Worm (Caenorhabditis elegans): ENCODE results near the gene bpl-1.
A peak's percentile ranks its signal among the peaks of the same experiment; 100 is the strongest.

bpl-1 gene

DNA sequence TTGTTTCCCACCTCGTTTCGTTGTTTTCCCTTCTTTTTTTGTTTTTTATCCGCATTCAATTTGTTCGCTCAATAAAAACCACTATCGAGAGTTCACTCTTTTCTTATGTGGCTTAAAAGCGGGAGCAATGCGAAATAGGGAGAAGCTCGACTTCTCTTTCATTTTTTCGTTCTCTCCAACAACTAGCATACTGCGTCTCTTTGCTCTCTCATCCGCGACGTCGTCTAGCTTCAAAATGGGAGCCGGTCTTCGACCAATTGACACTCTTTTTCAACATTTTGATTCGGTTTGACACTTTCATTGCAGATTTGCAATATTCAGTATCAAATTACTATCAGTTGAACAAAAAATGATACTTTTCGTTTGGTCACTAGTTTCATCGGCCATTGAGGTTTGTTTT lies at the start of gene bpl-1:
Gene bpl-1 (plus strand): TSS at position 301 of the 400 bp plus-strand sequence.
- TF ChIP-seq him-1 (tag; optimal IDR thresholded peaks at IDR 0.05) (no peak), W03F9.2 (tag; optimal IDR thresholded peaks at IDR 0.05) (no peak), dao-5 (tag; optimal IDR thresholded peaks at IDR 0.05) (no peak)

DNA sequence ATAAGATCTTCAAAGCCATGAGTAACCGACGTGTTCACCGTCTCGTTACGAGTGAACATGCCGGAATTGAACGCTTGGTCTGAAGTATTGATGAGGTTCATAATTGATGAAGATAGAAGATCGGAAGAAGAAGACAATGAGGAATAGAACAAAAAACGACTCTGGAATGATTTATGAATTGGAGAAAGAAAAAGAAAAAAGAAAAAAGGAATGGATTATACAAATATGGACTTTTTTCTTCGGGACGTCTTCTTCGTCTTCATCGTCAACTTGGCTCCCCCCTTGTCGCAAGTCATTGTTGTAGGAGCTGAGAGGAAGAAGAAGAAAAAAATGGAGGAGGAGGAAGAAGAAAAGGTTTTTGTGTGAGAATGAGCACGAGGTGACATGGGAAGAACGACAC lies 47.0 kb upstream of the bpl-1 start, which contains the start of gene srsy-2:
Gene srsy-2 (minus strand): TSS at position 101 of the 400 bp plus-strand sequence.
- TF ChIP-seq him-1 (tag; optimal IDR thresholded peaks at IDR 0.05) (no peak), W03F9.2 (tag; optimal IDR thresholded peaks at IDR 0.05) (no peak), dao-5 (tag; optimal IDR thresholded peaks at IDR 0.05) (no peak)

DNA sequence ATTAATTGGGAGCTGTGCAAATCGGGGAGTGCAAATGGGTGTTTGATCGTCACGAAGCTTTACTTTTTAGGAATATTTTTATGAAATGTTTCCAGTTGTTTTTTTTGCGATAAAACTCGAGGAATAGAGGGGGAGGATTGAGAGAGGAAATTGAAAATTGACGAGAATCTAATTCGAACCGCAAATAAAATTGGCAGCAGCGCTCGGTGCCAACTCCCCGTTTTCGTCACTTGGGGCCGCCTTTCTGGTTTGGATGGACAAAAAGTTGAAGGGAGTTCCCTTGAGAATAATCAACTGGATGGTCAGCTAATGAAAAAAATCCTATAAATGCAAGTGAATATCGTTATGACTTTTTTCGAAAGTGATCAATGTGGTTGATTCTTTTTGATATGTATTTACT lies 43.9 kb upstream of the bpl-1 start:
- TF ChIP-seq dao-5 (tag; optimal IDR thresholded peaks at IDR 0.05) (no peak), W03F9.2 (tag; optimal IDR thresholded peaks at IDR 0.05) (no peak), him-1 (tag; optimal IDR thresholded peaks at IDR 0.05) (no peak)

DNA sequence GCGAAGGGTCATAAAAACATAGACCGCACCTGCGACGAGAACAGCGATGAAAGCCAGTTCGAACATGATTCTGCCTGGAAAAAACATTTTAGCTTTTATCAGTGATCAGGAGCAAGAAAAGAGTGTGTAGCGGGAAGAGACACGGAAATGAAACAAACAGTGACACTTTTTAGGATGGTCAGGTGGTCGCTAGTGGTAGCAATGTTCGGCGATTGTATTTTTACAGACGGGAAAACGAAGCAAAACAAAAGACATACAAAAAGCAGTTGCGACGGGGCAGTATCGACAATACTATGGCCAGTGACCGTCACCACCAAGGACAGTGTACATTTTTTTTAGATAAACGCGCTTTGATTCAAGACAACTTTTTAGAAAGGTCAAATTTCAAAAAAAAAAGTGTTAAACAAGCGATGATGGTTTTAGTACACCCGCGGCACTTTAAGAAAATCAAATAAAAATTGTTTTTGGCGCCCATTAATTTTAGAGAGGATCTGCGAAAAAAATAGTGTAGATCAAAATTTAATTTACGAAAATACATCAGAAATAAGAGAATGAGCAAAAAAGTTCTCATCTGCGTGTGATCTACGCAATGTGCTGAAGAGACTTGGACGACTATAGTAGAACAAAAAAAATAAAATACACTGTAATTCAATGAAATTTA lies 38.5 kb upstream of the bpl-1 start, which contains the start of gene T24H7.9:
Gene T24H7.9 (minus strand): TSS at position 74 of the 661 bp plus-strand sequence.
- TF ChIP-seq dao-5 (tag; optimal IDR thresholded peaks at IDR 0.05): no peak
- no peak for TF ChIP-seq W03F9.2 (tag; optimal IDR thresholded peaks at IDR 0.05)
- no peak for TF ChIP-seq him-1 (tag; optimal IDR thresholded peaks at IDR 0.05)

DNA sequence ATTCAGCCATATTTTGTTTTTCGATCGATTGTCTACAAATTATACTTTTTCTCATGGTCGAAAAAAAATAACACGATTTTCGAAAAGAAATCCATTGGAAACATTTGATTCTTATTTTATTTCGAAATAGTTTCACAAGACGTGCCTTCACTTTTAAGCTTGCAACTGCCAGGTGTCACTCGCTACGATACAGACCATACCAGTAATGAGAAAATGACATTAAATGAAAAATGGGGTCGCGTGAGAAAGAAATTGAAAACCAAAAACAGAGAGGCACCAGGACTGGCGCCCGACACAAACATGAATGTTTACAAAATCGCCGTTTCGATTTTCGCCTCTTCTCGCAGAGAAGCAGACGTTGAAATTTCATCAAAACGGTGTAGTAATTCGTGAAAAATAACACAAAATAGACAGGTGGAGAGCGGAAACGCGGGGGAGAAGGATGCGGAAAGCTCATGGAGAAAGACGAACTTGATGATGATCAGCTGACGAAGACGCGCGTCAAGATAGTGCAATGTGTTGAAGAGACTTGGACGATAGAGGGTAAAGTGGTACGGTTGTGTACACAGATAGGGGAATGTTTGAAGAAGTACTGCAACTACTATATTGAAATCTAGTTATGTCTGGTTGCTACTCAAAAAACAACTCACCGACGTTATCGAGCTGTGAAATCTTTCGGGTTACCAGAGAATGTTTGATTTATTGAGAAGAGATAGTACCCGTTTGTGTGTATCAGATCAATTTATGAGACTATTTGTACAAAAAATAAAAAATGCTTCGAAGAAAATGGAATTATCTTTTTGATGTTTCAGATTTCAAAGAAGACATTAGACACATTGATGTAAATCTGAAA lies 37.7 kb upstream of the bpl-1 start:
- TF ChIP-seq W03F9.2 (tag; optimal IDR thresholded peaks at IDR 0.05) (no peak), dao-5 (tag; optimal IDR thresholded peaks at IDR 0.05) (no peak), him-1 (tag; optimal IDR thresholded peaks at IDR 0.05) (no peak)

DNA sequence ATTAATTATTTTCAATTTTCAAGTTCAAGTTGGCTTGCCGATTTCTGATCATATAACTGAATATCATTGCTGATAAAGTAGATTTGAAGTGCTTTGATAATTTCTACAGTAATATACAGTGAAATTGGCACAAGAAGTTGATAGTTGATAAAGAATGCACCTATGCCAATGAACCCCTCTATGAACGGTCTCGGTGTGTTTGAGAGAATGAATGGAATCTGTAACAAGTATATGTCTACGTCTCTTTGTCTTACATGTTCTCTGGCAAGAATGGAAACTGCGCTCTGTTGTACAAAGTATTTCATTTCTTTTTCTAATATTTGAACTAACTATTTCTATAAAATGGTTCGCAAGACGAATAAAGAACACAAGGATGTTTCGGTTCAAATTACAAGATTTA lies 32.3 kb upstream of the bpl-1 start, which contains the start of gene T24H7.8:
Gene T24H7.8 (plus strand): TSS at position 301 of the 400 bp plus-strand sequence.
- TF ChIP-seq dao-5 (tag; optimal IDR thresholded peaks at IDR 0.05) (no peak), him-1 (tag; optimal IDR thresholded peaks at IDR 0.05) (no peak), W03F9.2 (tag; optimal IDR thresholded peaks at IDR 0.05) (no peak)

DNA sequence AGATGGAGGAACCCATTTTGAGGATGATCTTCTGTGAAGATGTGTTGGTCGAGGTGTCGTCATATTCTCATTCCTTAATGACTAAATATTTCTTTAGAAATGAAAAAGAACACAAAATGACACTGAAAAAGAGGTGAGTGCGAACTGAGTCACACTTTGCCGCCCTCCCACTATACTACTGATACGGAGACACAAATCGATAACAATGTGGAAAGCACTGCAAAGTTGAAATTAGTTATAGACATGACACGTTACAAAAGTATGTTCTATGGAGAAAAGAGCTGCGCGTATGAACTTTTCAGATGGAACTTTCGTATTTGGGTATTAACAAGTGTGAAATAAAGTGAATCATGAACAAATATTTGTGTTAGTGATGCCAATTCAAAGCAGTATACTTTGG lies 29.8 kb upstream of the bpl-1 start, which contains the start of gene tat-4:
Gene tat-4 (minus strand): TSS at position 117 of the 400 bp plus-strand sequence.
- TF ChIP-seq him-1 (tag; optimal IDR thresholded peaks at IDR 0.05): no peak
- TF ChIP-seq W03F9.2 (tag; optimal IDR thresholded peaks at IDR 0.05): no peak
- no peak for TF ChIP-seq dao-5 (tag; optimal IDR thresholded peaks at IDR 0.05)

DNA sequence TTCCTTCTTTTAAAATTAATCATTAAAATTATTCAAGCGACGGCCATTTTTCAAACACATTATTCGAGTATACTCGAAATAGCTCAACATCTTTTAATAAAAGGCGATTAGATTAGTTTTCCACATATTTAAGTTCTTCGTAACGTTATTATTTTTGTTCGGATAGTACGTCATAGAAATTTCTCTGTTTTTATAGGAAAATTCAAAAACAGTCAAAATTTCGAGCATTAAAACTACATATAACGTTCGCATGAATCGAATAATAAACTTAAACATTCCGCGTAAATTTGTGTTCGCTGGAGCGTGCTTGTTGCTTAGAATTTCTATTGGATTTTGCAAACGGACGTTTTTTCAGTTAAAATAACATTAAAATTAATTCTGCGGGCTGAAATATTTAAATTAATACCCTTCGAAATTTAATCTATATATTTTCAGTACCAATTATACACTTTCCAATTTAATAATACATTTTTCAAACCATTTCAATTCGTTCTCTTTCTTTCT lies 28.8 kb upstream of the bpl-1 start, which contains the start of gene blos-4:
Gene blos-4 (plus strand): TSS at position 51 of the 504 bp plus-strand sequence.
- TF ChIP-seq dao-5 (tag; optimal IDR thresholded peaks at IDR 0.05) (no peak), W03F9.2 (tag; optimal IDR thresholded peaks at IDR 0.05) (no peak), him-1 (tag; optimal IDR thresholded peaks at IDR 0.05) (no peak)

DNA sequence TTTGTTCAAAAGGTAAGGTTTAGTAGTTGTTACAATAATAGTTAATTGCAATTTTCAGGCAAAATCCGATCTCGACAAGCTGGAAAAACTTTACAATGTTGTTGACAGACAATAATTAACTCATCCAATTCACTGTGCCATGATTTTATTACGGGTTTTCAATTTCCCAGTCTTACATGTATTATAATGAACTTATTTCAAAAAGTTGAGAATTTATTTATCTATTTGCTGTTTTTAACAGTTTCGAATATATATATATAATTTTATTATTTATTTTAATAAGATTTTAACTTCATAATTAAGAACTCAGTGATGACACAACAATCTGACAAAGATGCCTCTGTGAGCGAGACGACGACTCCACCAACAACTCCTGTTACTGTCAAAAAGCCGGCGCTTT lies 28.0 kb upstream of the bpl-1 start, which contains the start of gene lelo-1:
Gene lelo-1 (plus strand): TSS at position 301 of the 400 bp plus-strand sequence.
- TF ChIP-seq dao-5 (tag; optimal IDR thresholded peaks at IDR 0.05) (no peak), W03F9.2 (tag; optimal IDR thresholded peaks at IDR 0.05) (no peak), him-1 (tag; optimal IDR thresholded peaks at IDR 0.05) (no peak)

DNA sequence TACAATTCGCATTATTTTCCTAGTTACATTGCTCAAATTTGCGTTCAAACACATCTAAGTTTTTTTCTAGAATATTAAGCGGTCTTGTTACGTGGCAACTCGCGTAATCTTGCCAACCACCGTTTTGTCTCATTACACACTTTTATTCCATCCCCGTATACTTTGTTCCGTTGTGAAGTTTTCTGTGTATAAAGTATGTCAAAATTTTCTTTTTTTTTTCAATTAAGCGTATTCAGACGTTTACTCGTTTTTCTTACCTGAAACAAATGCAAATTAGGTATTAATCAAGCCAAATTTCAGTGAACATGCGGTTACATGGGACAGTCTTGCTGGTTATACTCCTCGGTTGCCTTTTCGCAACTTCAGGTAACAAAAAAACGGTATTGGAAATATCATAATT lies 27.0 kb upstream of the bpl-1 start, which contains the start of gene T24H7.2:
Gene T24H7.2 (plus strand): TSS at position 301 of the 400 bp plus-strand sequence.
- no peak for TF ChIP-seq him-1 (tag; optimal IDR thresholded peaks at IDR 0.05)
- TF ChIP-seq dao-5 (tag; optimal IDR thresholded peaks at IDR 0.05): no peak
- TF ChIP-seq W03F9.2 (tag; optimal IDR thresholded peaks at IDR 0.05): no peak

DNA sequence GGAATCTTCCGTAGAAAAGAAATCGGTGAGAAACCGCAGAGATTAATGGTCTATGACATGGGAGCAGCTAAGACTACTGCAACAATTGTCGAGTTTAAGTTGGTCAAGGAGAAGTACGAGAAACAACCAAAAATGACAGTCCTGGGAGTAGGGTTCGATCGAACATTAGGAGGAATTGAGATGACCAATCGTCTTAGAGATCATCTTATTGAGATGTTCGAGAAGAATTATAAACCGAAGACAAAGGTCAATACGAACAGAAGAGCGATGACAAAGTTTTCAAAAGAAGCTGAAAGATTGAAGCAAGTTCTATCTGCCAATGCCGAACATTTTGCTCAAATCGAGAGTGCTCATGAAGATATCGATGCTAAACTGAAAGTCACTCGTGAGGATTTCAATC lies 26.0 kb upstream of the bpl-1 start:
- TF ChIP-seq him-1 (tag; optimal IDR thresholded peaks at IDR 0.05) (no peak), dao-5 (tag; optimal IDR thresholded peaks at IDR 0.05) (no peak), W03F9.2 (tag; optimal IDR thresholded peaks at IDR 0.05) (no peak)

DNA sequence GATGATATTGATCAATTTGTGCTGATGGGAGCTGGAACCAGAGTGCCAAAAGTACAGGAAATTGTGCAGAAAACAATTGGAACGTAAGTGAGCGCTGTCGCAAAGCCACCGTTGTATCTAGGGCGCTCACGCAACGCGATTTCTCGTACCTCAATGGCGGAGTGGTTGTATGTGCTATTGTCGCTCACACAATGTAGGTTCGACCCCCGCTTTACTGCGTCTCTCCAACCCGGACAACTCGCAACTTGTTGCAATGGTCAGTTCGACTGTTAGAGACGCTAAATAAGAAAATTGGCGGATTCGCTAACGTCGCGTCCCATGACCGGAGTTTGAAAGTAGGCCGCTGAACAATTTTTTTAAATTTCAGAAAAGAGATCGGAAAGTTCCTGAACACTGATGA lies 25.5 kb upstream of the bpl-1 start:
- TF ChIP-seq dao-5 (tag; optimal IDR thresholded peaks at IDR 0.05) (peak; percentile 23), W03F9.2 (tag; optimal IDR thresholded peaks at IDR 0.05) (no peak)

DNA sequence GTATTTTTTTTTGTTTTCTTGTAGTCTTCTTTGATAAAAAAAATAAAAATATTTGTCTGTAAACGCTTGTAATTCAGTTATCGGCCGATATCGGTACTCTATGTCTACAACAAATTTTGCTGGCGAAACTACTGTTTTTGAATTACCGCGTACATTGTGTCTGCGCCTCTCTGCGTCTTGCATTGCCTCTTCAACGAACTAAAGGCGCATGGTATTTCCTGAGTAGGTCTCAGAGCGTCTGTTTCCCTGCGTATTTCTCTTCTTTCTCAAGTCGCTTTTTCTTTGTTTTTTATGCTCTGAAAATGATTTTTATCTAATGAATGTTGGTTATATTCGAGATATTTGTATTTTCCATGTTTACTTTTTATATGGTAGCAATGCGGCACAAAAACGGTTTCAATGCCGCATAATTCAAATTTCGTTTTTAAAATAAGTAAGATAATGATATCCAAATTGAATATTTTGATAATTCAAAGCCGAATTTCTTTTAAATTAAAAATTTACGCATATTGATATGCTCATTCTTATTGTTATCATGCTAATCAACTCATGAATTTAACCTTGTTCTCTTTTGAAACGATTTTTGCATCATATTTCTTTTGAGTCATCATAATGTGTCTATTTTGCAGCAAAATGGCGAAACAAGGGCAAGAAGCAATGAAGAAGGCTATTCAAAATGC lies 23.1 kb upstream of the bpl-1 start, which contains the start of gene phb-2:
Gene phb-2 (plus strand): TSS at position 630 of the 680 bp plus-strand sequence.
- TF ChIP-seq him-1 (tag; optimal IDR thresholded peaks at IDR 0.05) (no peak), W03F9.2 (tag; optimal IDR thresholded peaks at IDR 0.05) (peak; percentile 75)
